Worm (Caenorhabditis elegans) whole organism, L4/young adult: Measurements from ENCODE around the gene twk-8.

Experiments used
- W03F9.2 ChIP-seq: fragments of 150-350 bp; optimal IDR thresholded peaks from 2 replicates; lab custom pipeline; 2014; ENCODE audit warnings: missing biosample characterization, missing genetic modification characterization
- dao-5 ChIP-seq: sonication (generic microtip); optimal IDR thresholded peaks from 2 replicates; lab custom pipeline; 2016; ENCODE audit warnings: missing genotype, missing genetic modification characterization, moderate library complexity, missing compliant biosample characterization
- him-1 ChIP-seq: sonication (generic microtip); optimal IDR thresholded peaks from 2 replicates; lab custom pipeline; 2016; ENCODE audit warnings: missing genotype, missing genetic modification reagents, missing genetic modification characterization, missing compliant biosample characterization

ce11 chrIV:9079330-9079729 lies 2.8 kb upstream of the twk-8 start:
- TF ChIP-seq him-1 (tag; lab: Kevin White, UChicago) (no peak), dao-5 (no peak), W03F9.2 (tag; lab: Kevin White, UChicago) (no peak)
